Fruit fly (Drosophila melanogaster): ENCODE results near the gene CG32264.

Gene CG32264

dm6 chr3L:3760395-3760997, 45.8 kb downstream of the CG32264 start (continued):
- TF ChIP-seq twi (tag; optimal IDR thresholded peaks at IDR 0.05) (no peak), lov (optimal IDR thresholded peaks at IDR 0.05) (no peak), lov (GFP tag; IDR thresholded peaks at IDR 0.05) (no peak), al (GFP tag; IDR thresholded peaks at IDR 0.05) (peak; percentile 48; the same call in 1 of the 2 replicates), CG8924 (tag; optimal IDR thresholded peaks at IDR 0.05) (peak; percentile 13), CG16813 (GFP tag; IDR thresholded peaks at IDR 0.05; ENCODE audit: partially characterized antibody) (no peak), Camta (GFP tag; optimal IDR thresholded peaks at IDR 0.05) (peak; percentile 28), CG9727 (GFP tag; optimal IDR thresholded peaks at IDR 0.05) (peak; percentile 9), CG1647 (GFP tag; optimal IDR thresholded peaks at IDR 0.05) (peak; percentile 11), CG10959 (GFP tag; IDR thresholded peaks at IDR 0.05) (no peak), klu (GFP tag; IDR thresholded peaks at IDR 0.05) (no peak), pfk (GFP tag; optimal IDR thresholded peaks at IDR 0.05) (no peak), caup (GFP tag; optimal IDR thresholded peaks at IDR 0.05; ENCODE audit: severe bottlenecking) (peak; percentile 30), CG34224 (GFP tag; IDR thresholded peaks at IDR 0.05; ENCODE audit: partially characterized antibody) (no peak), CG12391 (tag; optimal IDR thresholded peaks at IDR 0.05) (peak; percentile 28), Antp (GFP tag; optimal IDR thresholded peaks at IDR 0.05) (no peak), CG8765 (GFP tag; IDR thresholded peaks at IDR 0.05) (no peak), run (tag; optimal IDR thresholded peaks at IDR 0.05) (no peak), pzg (GFP tag; optimal IDR thresholded peaks at IDR 0.05) (no peak), Vsx1 (GFP tag; optimal IDR thresholded peaks at IDR 0.05) (no peak), NC2α (GFP tag; optimal IDR thresholded peaks at IDR 0.05) (no peak), cato (GFP tag; optimal IDR thresholded peaks at IDR 0.05; ENCODE audit: borderline replicate concordance) (no peak), NfI (GFP tag; optimal IDR thresholded peaks at IDR 0.05) (peak; percentile 41), CG12942 (GFP tag; optimal IDR thresholded peaks at IDR 0.05) (no peak), Gug (GFP tag; IDR thresholded peaks at IDR 0.05) (peak; percentile 25; the same call in 1 of the 4 replicates), az2 (GFP tag; optimal IDR thresholded peaks at IDR 0.05) (no peak), CG6765 (GFP tag; optimal IDR thresholded peaks at IDR 0.05) (no peak), ind (GFP tag; optimal IDR thresholded peaks at IDR 0.05) (peak; percentile 22), D (optimal IDR thresholded peaks at IDR 0.05) (no peak), D (GFP tag; optimal IDR thresholded peaks at IDR 0.05) (no peak), eyg (GFP tag; optimal IDR thresholded peaks at IDR 0.05) (peak; percentile 3), bsh (GFP tag; optimal IDR thresholded peaks at IDR 0.05) (no peak), ken (GFP tag; IDR thresholded peaks at IDR 0.05) (no peak), tgo (GFP tag; IDR thresholded peaks at IDR 0.05) (peak; percentile 31; the same call in 1 of the 3 replicates), Neu2 (GFP tag; optimal IDR thresholded peaks at IDR 0.05; ENCODE audit: borderline replicate concordance) (no peak), wor (GFP tag; IDR thresholded peaks at IDR 0.05) (no peak), CG9876 (GFP tag; optimal IDR thresholded peaks at IDR 0.05) (no peak), Sry-β (GFP tag; optimal IDR thresholded peaks at IDR 0.05) (no peak), gcm2 (GFP tag; optimal IDR thresholded peaks at IDR 0.05) (peak; percentile 15), knrl (GFP tag; IDR thresholded peaks at IDR 0.05; ENCODE audit: partially characterized antibody) (no peak), Max (GFP tag; optimal IDR thresholded peaks at IDR 0.05) (no peak), zen (tag; optimal IDR thresholded peaks at IDR 0.05) (no peak), CG14860 (GFP tag; IDR thresholded peaks at IDR 0.05; ENCODE audit: partially characterized antibody) (no peak), CG30431 (GFP tag; optimal IDR thresholded peaks at IDR 0.05) (no peak), CG12769 (tag; optimal IDR thresholded peaks at IDR 0.05) (peak; percentile 93), B-H2 (GFP tag; optimal IDR thresholded peaks at IDR 0.05) (no peak), Dip3 (GFP tag; optimal IDR thresholded peaks at IDR 0.05) (no peak), Bdp1 (GFP tag; optimal IDR thresholded peaks at IDR 0.05) (no peak), sd (tag; optimal IDR thresholded peaks at IDR 0.05) (peak; percentile 96), ewg (GFP tag; optimal IDR thresholded peaks at IDR 0.05) (no peak)
